Worm (Caenorhabditis elegans): ENCODE results near the gene C34C12.6.
"Not testable (repeated sequence)": the region's sequence is repeated elsewhere in the genome, so short reads cannot be mapped to it uniquely, and the experiment has no call there.

- TF ChIP-seq dao-5, W03F9.2, him-1 (tag; optimal IDR thresholded peaks at IDR 0.05): not testable (repeated sequence)
Measured at ce11 chrIII:3454045-3454444, 28.3 kb upstream of the C34C12.6 start, which contains the start of gene C34C12.1.

Measured in whole organism, L4/young adult.